Worm (Caenorhabditis elegans) whole organism, mixed stage, embryonic: ENCODE data around the gene Y42H9AR.5.
A peak's percentile ranks its signal among the peaks of the same experiment; 100 is the strongest.

Experiments
- bed-3 ChIP-seq: fragments of 200-800 bp; sonication (Bioruptor generic); optimal IDR thresholded peaks from 3 replicates; lab custom pipeline; 2018; ENCODE audit warnings: mild to moderate bottlenecking, missing genetic modification characterization, moderate library complexity, missing compliant biosample characterization
- blmp-1 ChIP-seq: fragments of 150-350 bp; optimal IDR thresholded peaks from 2 replicates; lab custom pipeline; 2014; ENCODE audit warnings: missing biosample characterization, missing genetic modification characterization
- ceh-43 ChIP-seq: fragments of 200-800 bp; sonication (Bioruptor generic); optimal IDR thresholded peaks from 2 replicates; lab custom pipeline; 2018; ENCODE audit warnings: mild to moderate bottlenecking, missing genetic modification characterization, moderate library complexity, missing compliant biosample characterization
- ces-1 ChIP-seq: fragments of 150-350 bp; optimal IDR thresholded peaks from 2 replicates; lab custom pipeline; 2014; ENCODE audit warnings: missing biosample characterization, missing genetic modification reagents, missing genetic modification characterization
- cnd-1 ChIP-seq: fragments of 200-800 bp; sonication (Bioruptor generic); optimal IDR thresholded peaks from 2 replicates; lab custom pipeline; 2018; ENCODE audit warnings: mild to moderate bottlenecking, missing genetic modification characterization, missing compliant biosample characterization
- drap-1 ChIP-seq: fragments of 200-800 bp; sonication (Bioruptor generic); optimal IDR thresholded peaks from 3 replicates; lab custom pipeline; 2018; ENCODE audit warnings: mild to moderate bottlenecking, missing genetic modification characterization, missing compliant biosample characterization
- elt-1 ChIP-seq: sonication (generic microtip); optimal IDR thresholded peaks from 2 replicates; lab custom pipeline; 2017; ENCODE audit warnings: missing genetic modification characterization, mild to moderate bottlenecking, missing compliant biosample characterization, antibody characterized with exemption, moderate library complexity, borderline replicate concordance; ENCODE audit not compliant: insufficient read depth
- elt-3 ChIP-seq: fragments of 150-350 bp; optimal IDR thresholded peaks from 2 replicates; lab custom pipeline; 2014; ENCODE audit warnings: missing biosample characterization, missing genetic modification characterization
- flh-1 ChIP-seq: fragments of 200-800 bp; sonication (Bioruptor generic); optimal IDR thresholded peaks from 2 replicates; lab custom pipeline; 2018; ENCODE audit warnings: mild to moderate bottlenecking, missing genetic modification characterization, moderate library complexity, missing compliant biosample characterization
- ham-2 ChIP-seq: fragments of 200-800 bp; sonication (Bioruptor generic); optimal IDR thresholded peaks from 2 replicates; lab custom pipeline; 2018; ENCODE audit warnings: mild to moderate bottlenecking, missing genetic modification characterization, missing compliant biosample characterization
- hlh-1 ChIP-seq: fragments of 150-350 bp; optimal IDR thresholded peaks from 2 replicates; lab custom pipeline; 2014; ENCODE audit warnings: missing biosample characterization, missing genetic modification reagents, missing genetic modification characterization
- lin-13 ChIP-seq: fragments of 150-350 bp; optimal IDR thresholded peaks from 2 replicates; lab custom pipeline; 2014; ENCODE audit warnings: missing biosample characterization, missing genetic modification characterization
- lin-32 ChIP-seq: fragments of 200-800 bp; sonication (Bioruptor generic); optimal IDR thresholded peaks from 2 replicates; lab custom pipeline; 2018; ENCODE audit warnings: mild to moderate bottlenecking, missing genetic modification characterization, missing compliant biosample characterization
- lsy-2 ChIP-seq: fragments of 150-350 bp; optimal IDR thresholded peaks from 2 replicates; lab custom pipeline; 2014; ENCODE audit warnings: missing biosample characterization, missing genetic modification characterization
- mab-5 ChIP-seq: fragments of 150-350 bp; optimal IDR thresholded peaks from 2 replicates; lab custom pipeline; 2014; ENCODE audit warnings: missing biosample characterization, missing genetic modification characterization
- mep-1 ChIP-seq: fragments of 150-350 bp; optimal IDR thresholded peaks from 2 replicates; lab custom pipeline; 2017; ENCODE audit warnings: missing biosample characterization, missing genetic modification reagents, missing genetic modification characterization, inconsistent platforms
- nhr-12 ChIP-seq: fragments of 150-350 bp; optimal IDR thresholded peaks from 2 replicates; lab custom pipeline; 2014; ENCODE audit warnings: missing biosample characterization, missing genetic modification characterization
- nhr-2 ChIP-seq: fragments of 150-350 bp; optimal IDR thresholded peaks from 2 replicates; lab custom pipeline; 2014; ENCODE audit warnings: missing biosample characterization, missing genetic modification characterization
- nhr-237 ChIP-seq: fragments of 150-350 bp; optimal IDR thresholded peaks from 2 replicates; lab custom pipeline; 2014; ENCODE audit warnings: missing biosample characterization, missing genetic modification characterization
- nhr-28 ChIP-seq: fragments of 150-350 bp; optimal IDR thresholded peaks from 2 replicates; lab custom pipeline; 2014; ENCODE audit warnings: missing biosample characterization, missing genetic modification characterization
- nhr-76 ChIP-seq: sonication (generic microtip); optimal IDR thresholded peaks from 2 replicates; lab custom pipeline; 2017; ENCODE audit warnings: missing biosample characterization, missing genetic modification characterization
- pha-4 ChIP-seq: fragments of 150-350 bp; optimal IDR thresholded peaks from 2 replicates; lab custom pipeline; 2018; ENCODE audit warnings: missing biosample characterization, missing genetic modification reagents, missing genetic modification characterization
- sem-2 ChIP-seq: fragments of 200-800 bp; sonication (Bioruptor generic); optimal IDR thresholded peaks from 2 replicates; lab custom pipeline; 2018; ENCODE audit warnings: mild to moderate bottlenecking, missing genetic modification characterization, missing compliant biosample characterization
- snpc-4 ChIP-seq: fragments of 150-350 bp; optimal IDR thresholded peaks from 2 replicates; lab custom pipeline; 2014; ENCODE audit warnings: missing biosample characterization, missing genetic modification characterization
- sptf-1 ChIP-seq: sonication (generic microtip); optimal IDR thresholded peaks from 2 replicates; lab custom pipeline; 2017; ENCODE audit warnings: mild to moderate bottlenecking, missing genetic modification characterization, moderate library complexity, missing compliant biosample characterization
- tbx-8 ChIP-seq: fragments of 200-800 bp; sonication (Bioruptor generic); optimal IDR thresholded peaks from 2 replicates; lab custom pipeline; 2018; ENCODE audit warnings: mild to moderate bottlenecking, missing genetic modification characterization, moderate library complexity, missing compliant biosample characterization
- unc-120 ChIP-seq: sonication (generic microtip); optimal IDR thresholded peaks from 2 replicates; lab custom pipeline; 2017; ENCODE audit warnings: missing genetic modification characterization, missing compliant biosample characterization; ENCODE audit not compliant: poor library complexity, severe bottlenecking
- unc-39 ChIP-seq: fragments of 150-350 bp; optimal IDR thresholded peaks from 2 replicates; lab custom pipeline; 2014; ENCODE audit warnings: missing biosample characterization, missing genetic modification characterization
- unc-62 ChIP-seq: fragments of 150-350 bp; optimal IDR thresholded peaks from 2 replicates; lab custom pipeline; 2014; ENCODE audit warnings: missing biosample characterization, missing genetic modification reagents, missing genetic modification characterization
- zip-8 ChIP-seq: fragments of 150-350 bp; optimal IDR thresholded peaks from 2 replicates; lab custom pipeline; 2014; ENCODE audit warnings: missing biosample characterization, missing genetic modification characterization
- ztf-11 ChIP-seq: fragments of 150-350 bp; optimal IDR thresholded peaks from 2 replicates; lab custom pipeline; 2014; ENCODE audit warnings: missing biosample characterization, missing genetic modification characterization

The Y42H9AR.5 gene

ce11 chrIV:8105083-8105482 is 2.8 kb downstream of the Y42H9AR.5 start:
- TF ChIP-seq mep-1 (tag; lab: Kevin White, UChicago): no peak
- no peak for TF ChIP-seq sem-2 (GFP tag; lab: Kevin White, UChicago)
- no peak for TF ChIP-seq bed-3 (GFP tag; lab: Kevin White, UChicago)
- TF ChIP-seq hlh-1 (tag; lab: Kevin White, UChicago): no peak
- no peak for TF ChIP-seq lin-32 (GFP tag; lab: Kevin White, UChicago)
- no peak for TF ChIP-seq cnd-1 (tag; lab: Kevin White, UChicago)
- TF ChIP-seq tbx-8 (GFP tag; lab: Kevin White, UChicago): no peak
- no peak for TF ChIP-seq ces-1 (GFP tag; lab: Kevin White, UChicago)
- no peak for TF ChIP-seq snpc-4 (tag; lab: Kevin White, UChicago)
- no peak for TF ChIP-seq sptf-1 (tag; lab: Kevin White, UChicago)
- TF ChIP-seq lin-13 (tag; lab: Kevin White, UChicago): no peak

- no peak for TF ChIP-seq nhr-237 (tag; lab: Kevin White, UChicago)
- peak; percentile 11 for TF ChIP-seq ces-1 (GFP tag; lab: Kevin White, UChicago)
- TF ChIP-seq, all 35 proteins: peak for 1
These were observed 5.2 kb downstream of the Y42H9AR.5 start, which contains the start of gene rabs-5 for ce11 chrIV:8107502-8107901. TSS of gene rabs-5 (minus strand) at chrIV:8107602.

- TF ChIP-seq ham-2: no peak
- no peak for TF ChIP-seq unc-39 (tag; lab: Kevin White, UChicago)
- TF ChIP-seq pha-4: no peak
- TF ChIP-seq hlh-1 (tag; lab: Kevin White, UChicago): no peak
- no peak for TF ChIP-seq elt-1
- TF ChIP-seq elt-3 (tag; lab: Kevin White, UChicago): no peak
- TF ChIP-seq flh-1 (GFP tag; lab: Kevin White, UChicago): no peak
- no peak for TF ChIP-seq ztf-11
- TF ChIP-seq nhr-237 (tag; lab: Kevin White, UChicago): no peak
- peak; percentile 65 for TF ChIP-seq lin-32 (GFP tag; lab: Kevin White, UChicago)
- TF ChIP-seq unc-120 (tag; lab: Kevin White, UChicago): peak; percentile 67
- no peak for TF ChIP-seq mep-1 (tag; lab: Kevin White, UChicago)
- no peak for TF ChIP-seq ces-1 (GFP tag; lab: Kevin White, UChicago)
- no peak for TF ChIP-seq zip-8 (tag; lab: Kevin White, UChicago)
- TF ChIP-seq unc-62 (GFP tag; lab: Kevin White, UChicago): no peak
- TF ChIP-seq blmp-1: peak; percentile 2
These were observed 9.9 kb downstream of the Y42H9AR.5 start, which contains the start of gene Y42H9AR.4 for ce11 chrIV:8112187-8112586. TSS of gene Y42H9AR.4 (minus strand) at chrIV:8112218.

ce11 chrIV:8112646-8113045 is 10.3 kb downstream of the Y42H9AR.5 start:
- TF ChIP-seq drap-1 (GFP tag; lab: Kevin White, UChicago) (no peak), ces-1 (GFP tag; lab: Kevin White, UChicago) (peak; percentile 31)

ce11 chrIV:8113161-8113560 is 10.8 kb downstream of the Y42H9AR.5 start, which contains the start of gene Y42H9AR.1:
TSS of gene Y42H9AR.1 (plus strand) at chrIV:8113393.
- no peak for TF ChIP-seq nhr-2 (tag; lab: Kevin White, UChicago)
- TF ChIP-seq sptf-1 (tag; lab: Kevin White, UChicago): no peak
- peak; percentile 67 for TF ChIP-seq ces-1 (GFP tag; lab: Kevin White, UChicago)
- no peak for TF ChIP-seq unc-62 (GFP tag; lab: Kevin White, UChicago)
- no peak for TF ChIP-seq ceh-43
- no peak for TF ChIP-seq lin-32 (GFP tag; lab: Kevin White, UChicago)
- no peak for TF ChIP-seq snpc-4 (tag; lab: Kevin White, UChicago)
- no peak for TF ChIP-seq mep-1 (tag; lab: Kevin White, UChicago)
- TF ChIP-seq unc-39 (tag; lab: Kevin White, UChicago): no peak
- TF ChIP-seq lsy-2 (tag; lab: Kevin White, UChicago): peak; percentile 48
- no peak for TF ChIP-seq cnd-1 (tag; lab: Kevin White, UChicago)
- no peak for TF ChIP-seq tbx-8 (GFP tag; lab: Kevin White, UChicago)
- TF ChIP-seq ztf-11: no peak
- no peak for TF ChIP-seq bed-3 (GFP tag; lab: Kevin White, UChicago)
- no peak for TF ChIP-seq nhr-28 (tag; lab: Kevin White, UChicago)

ce11 chrIV:8114535-8114934 is 12.2 kb downstream of the Y42H9AR.5 start:
- TF ChIP-seq sptf-1 (tag; lab: Kevin White, UChicago) (no peak), mep-1 (tag; lab: Kevin White, UChicago) (no peak), nhr-12 (tag; lab: Kevin White, UChicago) (no peak), elt-3 (tag; lab: Kevin White, UChicago) (no peak), ztf-11 (no peak), nhr-237 (tag; lab: Kevin White, UChicago) (no peak), snpc-4 (tag; lab: Kevin White, UChicago) (no peak), zip-8 (tag; lab: Kevin White, UChicago) (no peak), lsy-2 (tag; lab: Kevin White, UChicago) (no peak), lin-32 (GFP tag; lab: Kevin White, UChicago) (no peak), elt-1 (no peak), nhr-76 (tag; lab: Kevin White, UChicago) (no peak), mab-5 (tag; lab: Kevin White, UChicago) (no peak), blmp-1 (no peak), unc-120 (tag; lab: Kevin White, UChicago) (no peak), ceh-43 (no peak), bed-3 (GFP tag; lab: Kevin White, UChicago) (no peak)
